Worm (Caenorhabditis elegans) whole organism, L2 larva: Measurements from ENCODE around the gene M163.22.

Experiments used
- C34F6.9 ChIP-seq: fragments of 150-350 bp; optimal IDR thresholded peaks from 2 replicates; lab custom pipeline; 2014; ENCODE audit warnings: missing biosample characterization, missing genetic modification characterization
- F13H6.1 ChIP-seq: sonication (generic microtip); optimal IDR thresholded peaks from 2 replicates; lab custom pipeline; 2016; ENCODE audit warnings: missing genetic modification characterization, missing compliant biosample characterization
- R02D3.7 ChIP-seq: fragments of 150-350 bp; optimal IDR thresholded peaks from 2 replicates; lab custom pipeline; 2014; ENCODE audit warnings: missing biosample characterization, missing genetic modification characterization
- alr-1 ChIP-seq: fragments of 150-350 bp; optimal IDR thresholded peaks from 2 replicates; lab custom pipeline; 2014; ENCODE audit warnings: missing biosample characterization, missing genetic modification characterization
- aly-2 ChIP-seq: fragments of 150-350 bp; optimal IDR thresholded peaks from 2 replicates; lab custom pipeline; 2014; ENCODE audit warnings: missing biosample characterization, missing genetic modification characterization
- ama-1 ChIP-seq: fragments of 150-350 bp; optimal IDR thresholded peaks from 2 replicates; lab custom pipeline; 2018; ENCODE audit warnings: inconsistent platforms
- ceh-16 ChIP-seq: fragments of 150-350 bp; optimal IDR thresholded peaks from 2 replicates; lab custom pipeline; 2014; ENCODE audit warnings: missing biosample characterization, missing genetic modification characterization
- crh-2 ChIP-seq: sonication (generic microtip); optimal IDR thresholded peaks from 2 replicates; lab custom pipeline; 2017; ENCODE audit warnings: missing biosample characterization, missing genetic modification characterization
- dmd-4 ChIP-seq: sonication (generic microtip); optimal IDR thresholded peaks from 2 replicates; lab custom pipeline; 2017; ENCODE audit warnings: missing biosample characterization, missing genetic modification characterization
- egl-27 ChIP-seq: sonication (generic microtip); optimal IDR thresholded peaks from 3 replicates; lab custom pipeline; 2017; ENCODE audit warnings: missing biosample characterization, missing genetic modification reagents, missing genetic modification characterization
- elt-1 ChIP-seq: fragments of 150-350 bp; optimal IDR thresholded peaks from 2 replicates; lab custom pipeline; 2014; ENCODE audit warnings: missing biosample characterization, missing genetic modification characterization
- elt-3 ChIP-seq: sonication (generic microtip); optimal IDR thresholded peaks from 2 replicates; lab custom pipeline; 2017; ENCODE audit warnings: missing biosample characterization, missing genetic modification characterization
- fos-1 ChIP-seq: fragments of 150-350 bp; optimal IDR thresholded peaks from 2 replicates; lab custom pipeline; 2014; ENCODE audit warnings: missing biosample characterization, missing genetic modification characterization
- gmeb-1 ChIP-seq: fragments of 150-350 bp; optimal IDR thresholded peaks from 2 replicates; lab custom pipeline; 2014; ENCODE audit warnings: missing biosample characterization, missing genetic modification characterization
- lin-11 ChIP-seq: fragments of 150-350 bp; sonication (generic microtip); optimal IDR thresholded peaks from 2 replicates; lab custom pipeline; 2014; ENCODE audit warnings: missing biosample characterization, missing genetic modification characterization, inconsistent platforms, mixed read lengths
- lin-39 ChIP-seq: fragments of 150-350 bp; optimal IDR thresholded peaks from 2 replicates; lab custom pipeline; 2014; ENCODE audit warnings: missing biosample characterization, missing genetic modification reagents, missing genetic modification characterization
- lsy-2 ChIP-seq, 2 experiments: fragments of 150-350 bp in 1 of 2; sonication (generic microtip) in 1 of 2; optimal IDR thresholded peaks; 2 replicates each; lab custom pipeline; 2014 to 2017; ENCODE audit warnings: missing biosample characterization in 2 of 2, missing genetic modification characterization in 2 of 2
- mab-5 ChIP-seq: fragments of 150-350 bp; optimal IDR thresholded peaks from 2 replicates; lab custom pipeline; 2014; ENCODE audit warnings: missing biosample characterization, missing genetic modification characterization
- mdl-1 ChIP-seq, 2 experiments: fragments of 150-350 bp in 1 of 2; sonication (generic microtip) in 1 of 2; optimal IDR thresholded peaks; 2 replicates each; lab custom pipeline; 2017; ENCODE audit warnings: missing biosample characterization in 2 of 2, missing genetic modification characterization in 2 of 2
- nhr-12 ChIP-seq: fragments of 150-350 bp; optimal IDR thresholded peaks from 2 replicates; lab custom pipeline; 2014; ENCODE audit warnings: missing biosample characterization, missing genetic modification characterization
- nhr-129 ChIP-seq: fragments of 150-350 bp; optimal IDR thresholded peaks from 2 replicates; lab custom pipeline; 2014; ENCODE audit warnings: missing biosample characterization, missing genetic modification characterization
- nhr-23 ChIP-seq: fragments of 150-350 bp; optimal IDR thresholded peaks from 2 replicates; lab custom pipeline; 2014; ENCODE audit warnings: missing biosample characterization, missing genetic modification reagents, missing genetic modification characterization
- nhr-237 ChIP-seq: fragments of 150-350 bp; optimal IDR thresholded peaks from 2 replicates; lab custom pipeline; 2014; ENCODE audit warnings: missing biosample characterization, missing genetic modification characterization
- nhr-6 ChIP-seq: fragments of 150-350 bp; optimal IDR thresholded peaks from 2 replicates; lab custom pipeline; 2014; ENCODE audit warnings: missing biosample characterization, missing genetic modification characterization
- peb-1 ChIP-seq: fragments of 150-350 bp; optimal IDR thresholded peaks from 2 replicates; lab custom pipeline; 2014; ENCODE audit warnings: missing biosample characterization, missing genetic modification characterization
- sem-4 ChIP-seq: fragments of 150-350 bp; optimal IDR thresholded peaks from 2 replicates; lab custom pipeline; 2014; ENCODE audit warnings: missing biosample characterization, missing genetic modification reagents, missing genetic modification characterization
- sma-3 ChIP-seq: sonication (generic microtip); optimal IDR thresholded peaks from 2 replicates; lab custom pipeline; 2016; ENCODE audit warnings: missing genetic modification reagents, missing genetic modification characterization, missing compliant biosample characterization
- sma-9 ChIP-seq, 2 experiments: fragments of 150-350 bp in 1 of 2; sonication (generic microtip) in 1 of 2; optimal IDR thresholded peaks; 2 replicates each; lab custom pipeline; 2014 to 2016; ENCODE audit warnings: missing genetic modification characterization in 2 of 2, mild to moderate bottlenecking in 1 of 2, missing biosample characterization in 1 of 2, missing compliant biosample characterization in 1 of 2, missing genetic modification reagents in 1 of 2, moderate library complexity in 1 of 2
- snpc-4 ChIP-seq: fragments of 150-350 bp; optimal IDR thresholded peaks from 2 replicates; lab custom pipeline; 2014; ENCODE audit warnings: missing biosample characterization, missing genetic modification characterization
- unc-39 ChIP-seq: fragments of 150-350 bp; optimal IDR thresholded peaks from 2 replicates; lab custom pipeline; 2014; ENCODE audit warnings: missing biosample characterization, missing genetic modification characterization
- unc-55 ChIP-seq: fragments of 150-350 bp; sonication (generic microtip); optimal IDR thresholded peaks from 3 replicates; lab custom pipeline; 2014; ENCODE audit warnings: missing biosample characterization, missing genetic modification reagents, missing genetic modification characterization
- zag-1 ChIP-seq: fragments of 150-350 bp; optimal IDR thresholded peaks from 2 replicates; lab custom pipeline; 2014; ENCODE audit warnings: missing biosample characterization, missing genetic modification characterization
- ztf-1 ChIP-seq: fragments of 200-800 bp; sonication (Bioruptor generic); conservative IDR thresholded peaks from 2 replicates; pipeline ENCODE4 v1.3.6; 2022; ENCODE audit warnings: missing genetic modification characterization, missing compliant biosample characterization
- ztf-4 ChIP-seq: fragments of 150-350 bp; optimal IDR thresholded peaks from 2 replicates; lab custom pipeline; 2014; ENCODE audit warnings: missing biosample characterization, missing genetic modification characterization

M163.22 gene

DNA sequence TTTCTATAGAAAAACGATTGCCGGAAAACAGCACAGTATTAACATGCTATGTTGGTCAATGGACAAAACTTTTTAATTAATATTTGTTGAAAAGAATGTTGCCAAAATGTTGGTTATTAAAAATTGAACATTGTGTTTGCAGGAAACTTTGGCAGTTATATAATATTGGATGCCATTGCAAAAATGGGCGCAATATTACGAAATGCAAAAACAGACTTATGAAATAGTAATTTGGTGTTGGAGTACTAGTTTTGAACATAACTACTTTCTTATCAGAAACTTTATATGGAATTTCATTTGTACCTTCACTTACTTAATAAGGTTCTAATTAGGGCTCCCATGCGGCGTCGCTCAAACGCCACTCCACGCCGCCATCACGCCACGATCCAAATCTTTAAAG is 44.7 kb downstream of the M163.22 start:
- TF ChIP-seq nhr-129 (peak; percentile 75), lin-39 (tag; lab: Kevin White, UChicago) (no peak)

DNA sequence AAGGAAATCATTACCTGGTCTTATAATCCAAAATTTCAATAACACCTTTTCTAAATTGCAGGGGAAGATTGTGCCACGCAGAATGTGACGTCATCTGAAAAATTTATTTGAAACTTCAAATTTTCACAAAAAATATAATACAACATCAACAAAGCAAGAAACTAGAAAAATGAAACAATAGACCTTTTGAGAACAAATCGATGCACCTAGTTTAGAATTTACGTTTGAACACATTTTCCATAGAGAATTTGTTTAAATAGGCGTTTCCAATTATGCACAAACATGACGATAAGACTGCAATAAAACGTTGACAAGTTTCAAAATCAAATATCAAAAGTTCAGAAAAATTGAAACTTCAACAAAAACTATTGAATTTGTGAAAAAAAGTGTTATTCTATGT is 47.1 kb downstream of the M163.22 start, which contains the start of gene fbxa-141:
Gene fbxa-141, minus strand, starts transcription at position 101 of the 400 bp plus-strand sequence.
- no peak for TF ChIP-seq nhr-129
- TF ChIP-seq peb-1 (tag; lab: Kevin White, UChicago) = no peak
- no peak for TF ChIP-seq R02D3.7 (tag; lab: Kevin White, UChicago)
- no peak for TF ChIP-seq sma-3
- TF ChIP-seq dmd-4 = no peak
- TF ChIP-seq nhr-237 = no peak
- no peak for TF ChIP-seq ama-1 (lab: Kevin White, UChicago)
- no peak for TF ChIP-seq ztf-1
- TF ChIP-seq unc-39 (tag; lab: Kevin White, UChicago) = no peak
- TF ChIP-seq lin-11 (tag; lab: Kevin White, UChicago) = no peak
- TF ChIP-seq aly-2 = no peak
- TF ChIP-seq lsy-2 (tag; optimal IDR thresholded peaks at IDR 0.05; lab: Kevin White, UChicago) = no peak
- no peak for TF ChIP-seq snpc-4 (tag; lab: Kevin White, UChicago)
- no peak for TF ChIP-seq F13H6.1 (tag; lab: Kevin White, UChicago)
- no peak for TF ChIP-seq ceh-16 (tag; lab: Kevin White, UChicago)

DNA sequence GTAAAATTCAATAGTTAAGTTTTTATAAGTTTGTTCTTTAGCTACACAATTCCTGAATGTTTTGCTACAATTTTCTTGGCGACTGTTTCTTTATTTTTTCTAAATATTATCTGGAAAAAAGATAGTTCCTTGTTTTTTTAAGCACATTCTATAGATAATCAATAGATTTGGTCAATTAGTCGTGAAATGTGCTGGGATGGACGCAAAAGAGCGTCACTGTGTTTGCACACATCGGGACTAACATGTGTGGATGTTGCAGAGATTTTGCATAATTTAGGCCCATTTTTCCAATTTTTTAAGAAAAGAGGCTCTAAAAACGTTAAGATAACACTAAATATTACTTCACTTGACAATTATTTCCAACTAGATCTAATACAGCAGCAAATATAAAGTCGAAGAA is 47.8 kb downstream of the M163.22 start:
- TF ChIP-seq ztf-4 (tag; lab: Kevin White, UChicago) (no peak), elt-1 (tag; lab: Kevin White, UChicago) (no peak), alr-1 (no peak), C34F6.9 (tag; lab: Kevin White, UChicago) (peak; percentile 76), snpc-4 (tag; lab: Kevin White, UChicago) (no peak), ceh-16 (tag; lab: Kevin White, UChicago) (no peak), nhr-6 (tag; lab: Kevin White, UChicago) (no peak), sma-9 (GFP tag; optimal IDR thresholded peaks at IDR 0.05; lab: Kevin White, UChicago) (peak; percentile 5), sma-9 (tag; optimal IDR thresholded peaks at IDR 0.05; lab: Kevin White, UChicago) (no peak), crh-2 (tag; lab: Kevin White, UChicago) (peak; percentile 16), mab-5 (tag; lab: Kevin White, UChicago) (peak; percentile 48), nhr-23 (no peak), F13H6.1 (tag; lab: Kevin White, UChicago) (peak; percentile 10), zag-1 (tag; lab: Kevin White, UChicago) (no peak), gmeb-1 (tag; lab: Kevin White, UChicago) (no peak), nhr-129 (peak; percentile 34), unc-55 (GFP tag; lab: Kevin White, UChicago) (peak; percentile 62), lin-39 (tag; lab: Kevin White, UChicago) (no peak), egl-27 (tag; lab: Kevin White, UChicago) (no peak), lsy-2 (tag; optimal IDR thresholded peaks at IDR 0.05; lab: Kevin White, UChicago) (peak in 1 of 2 experiments; percentile 9), elt-3 (tag; lab: Kevin White, UChicago) (no peak), sma-3 (no peak), ztf-1 (no peak), sem-4 (tag; lab: Kevin White, UChicago) (no peak)

DNA sequence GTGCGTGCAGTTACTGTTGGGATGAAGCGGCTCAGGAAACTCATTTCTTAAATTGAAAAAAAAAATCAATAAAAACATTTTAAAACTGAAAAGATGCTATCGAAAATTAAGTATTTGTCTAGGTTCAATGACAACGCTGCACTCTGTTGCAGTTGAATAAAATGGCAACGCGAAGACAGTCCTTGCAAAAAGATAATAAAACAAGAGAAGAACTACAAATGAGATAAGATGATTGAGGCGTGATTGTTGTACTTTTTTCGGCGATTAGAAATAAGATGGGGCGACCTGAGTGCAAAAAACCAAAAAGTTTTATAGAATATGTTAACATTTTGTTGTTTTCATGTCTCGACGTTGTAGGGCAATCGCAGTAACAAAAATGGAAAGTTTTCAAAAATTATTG is 49.3 kb downstream of the M163.22 start, which contains the start of gene gcsh-1:
Gene gcsh-1, minus strand, starts transcription at position 46 of the 400 bp plus-strand sequence.
- no peak for TF ChIP-seq mdl-1 (tag; optimal IDR thresholded peaks at IDR 0.05; lab: Kevin White, UChicago)
- peak; percentile 37 for TF ChIP-seq sma-9 (GFP tag; optimal IDR thresholded peaks at IDR 0.05; lab: Kevin White, UChicago)
- no peak for TF ChIP-seq sma-9 (tag; optimal IDR thresholded peaks at IDR 0.05; lab: Kevin White, UChicago)
- peak; percentile 64 for TF ChIP-seq fos-1 (tag; lab: Kevin White, UChicago)
- TF ChIP-seq nhr-12 (tag; lab: Kevin White, UChicago) = no peak
- TF ChIP-seq crh-2 (tag; lab: Kevin White, UChicago) = peak; percentile 16
